Fruit fly (Drosophila melanogaster): ENCODE data around the gene Rab27.

DNA sequence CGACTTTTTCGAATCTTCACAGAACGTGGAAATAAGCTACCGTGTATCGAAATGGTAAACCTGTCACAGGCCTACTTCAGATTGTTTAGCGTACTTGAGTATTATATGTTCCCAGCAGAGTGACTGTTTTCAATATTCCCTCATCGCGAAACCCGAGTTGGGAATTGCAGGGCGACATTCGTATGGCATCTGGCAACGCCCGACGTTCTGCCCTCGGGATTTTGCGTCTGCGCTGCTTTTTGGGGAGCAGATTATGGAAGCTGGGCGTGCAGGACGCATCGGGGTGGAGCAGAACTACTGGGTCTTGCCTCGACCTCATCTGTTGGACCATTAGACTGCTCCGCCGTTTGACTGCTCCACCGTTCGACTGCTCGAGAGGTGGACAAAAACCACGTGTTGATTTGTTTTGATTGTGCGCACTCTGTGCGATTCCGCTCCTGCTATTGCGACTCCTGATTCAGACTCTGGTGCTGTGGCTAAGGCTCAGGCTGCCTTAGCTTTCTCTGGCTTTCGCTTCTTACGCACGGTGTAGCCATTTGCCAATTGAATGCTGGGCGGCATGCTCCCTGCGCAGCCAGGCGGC lies 31.6 kb upstream of the Rab27 start:
- TF ChIP-seq insv (optimal IDR thresholded peaks at IDR 0.05): no peak
- TF ChIP-seq h (optimal IDR thresholded peaks at IDR 0.05): no peak
- no peak for TF ChIP-seq psq (optimal IDR thresholded peaks at IDR 0.05)
- TF ChIP-seq Sin3A (optimal IDR thresholded peaks at IDR 0.05): no peak

Measured in Kc167 (cell line).